Worm (Caenorhabditis elegans): ENCODE results near the gene srh-266.

ce11 chrV:664337-664847 is at the start of gene srh-266, which contains the start of gene F31F4.11:
- TF ChIP-seq elt-2 (tag; optimal IDR thresholded peaks at IDR 0.05), result no peak
- no peak for TF ChIP-seq ces-1 (GFP tag; optimal IDR thresholded peaks at IDR 0.05)
- no peak for TF ChIP-seq nhr-11 (tag; optimal IDR thresholded peaks at IDR 0.05)
- no peak for TF ChIP-seq tlp-1 (tag; optimal IDR thresholded peaks at IDR 0.05)
- TF ChIP-seq unc-62 (GFP tag; optimal IDR thresholded peaks at IDR 0.05), result no peak
- no peak for TF ChIP-seq lsy-2 (tag; optimal IDR thresholded peaks at IDR 0.05)
- no peak for TF ChIP-seq dsc-1 (tag; optimal IDR thresholded peaks at IDR 0.05)
- TF ChIP-seq efl-1 (optimal IDR thresholded peaks at IDR 0.05), result no peak
- no peak for TF ChIP-seq efl-1 (GFP tag; optimal IDR thresholded peaks at IDR 0.05 in 1 of 2)
- no peak for TF ChIP-seq mep-1 (tag; optimal IDR thresholded peaks at IDR 0.05)
- TF ChIP-seq fkh-8 (tag; optimal IDR thresholded peaks at IDR 0.05), result no peak

Data from whole organism, L1 larva.